Worm (Caenorhabditis elegans) whole organism, L1 larva: ENCODE measurements around the gene mdt-26.

Experiments
- C04F5.9 ChIP-seq: sonication (generic microtip); optimal IDR thresholded peaks from 2 replicates; lab custom pipeline; 2016; ENCODE audit warnings: missing genetic modification characterization, missing compliant biosample characterization
- C16A3.4 ChIP-seq: fragments of 150-350 bp; optimal IDR thresholded peaks from 2 replicates; lab custom pipeline; 2014; ENCODE audit warnings: missing biosample characterization, missing genetic modification characterization
- Y116A8C.19 ChIP-seq: sonication (generic microtip); optimal IDR thresholded peaks from 2 replicates; lab custom pipeline; 2016; ENCODE audit warnings: missing compliant biosample characterization, missing genetic modification characterization, borderline replicate concordance
- aha-1 ChIP-seq: fragments of 150-350 bp; optimal IDR thresholded peaks from 2 replicates; lab custom pipeline; 2014; ENCODE audit warnings: missing biosample characterization, missing genetic modification characterization
- aly-2 ChIP-seq: fragments of 150-350 bp; optimal IDR thresholded peaks from 2 replicates; lab custom pipeline; 2014; ENCODE audit warnings: missing biosample characterization, missing genetic modification characterization
- blmp-1 ChIP-seq: fragments of 150-350 bp; optimal IDR thresholded peaks from 2 replicates; lab custom pipeline; 2014; ENCODE audit warnings: missing biosample characterization, missing genetic modification characterization
- ceh-82 ChIP-seq, 3 experiments: fragments of 150-350 bp in 1 of 3; sonication (generic microtip) in 2 of 3; optimal IDR thresholded peaks; 2 replicates each; lab custom pipeline; 2014 to 2017; ENCODE audit warnings: missing biosample characterization in 3 of 3, missing genetic modification characterization in 3 of 3
- ceh-90 ChIP-seq: sonication (generic microtip); optimal IDR thresholded peaks from 2 replicates; lab custom pipeline; 2016; ENCODE audit warnings: missing genetic modification characterization, missing compliant biosample characterization
- dpl-1 ChIP-seq, 3 experiments: fragments of 150-350 bp in 2 of 3; sonication (generic microtip) in 1 of 3; optimal IDR thresholded peaks; 2 replicates each; lab custom pipeline; 2014 to 2017; ENCODE audit warnings: missing biosample characterization in 3 of 3, missing genetic modification characterization in 3 of 3, missing genetic modification reagents in 3 of 3
- efl-3 ChIP-seq: fragments of 200-800 bp; sonication (Bioruptor generic); optimal IDR thresholded peaks from 2 replicates; lab custom pipeline; 2018; ENCODE audit warnings: mild to moderate bottlenecking, missing genetic modification characterization, missing compliant biosample characterization
- elt-3 ChIP-seq, 6 experiments: fragments of 150-350 bp in 1 of 6; sonication (generic microtip); optimal IDR thresholded peaks; 2 replicates each; lab custom pipeline; 2017 to 2018; ENCODE audit warnings: missing biosample characterization in 6 of 6, missing genetic modification characterization in 6 of 6, inconsistent platforms in 1 of 6
- ets-5 ChIP-seq: fragments of 200-800 bp; sonication (Bioruptor generic); IDR thresholded peaks from 2 replicates; pipeline ENCODE4 v1.3.6; 2022; ENCODE audit warnings: missing genetic modification characterization, missing compliant biosample characterization
- grh-1 ChIP-seq: fragments of 200-800 bp; sonication (Bioruptor generic); IDR thresholded peaks from 2 replicates; pipeline ENCODE4 v1.3.6; 2022; ENCODE audit warnings: missing genetic modification reagents, missing genetic modification characterization, missing compliant biosample characterization
- hlh-17 ChIP-seq: fragments of 200-800 bp; sonication (Bioruptor generic); optimal IDR thresholded peaks from 2 replicates; lab custom pipeline; 2018; ENCODE audit warnings: missing genetic modification characterization, mild to moderate bottlenecking, missing compliant biosample characterization, moderate library complexity, borderline replicate concordance
- hlh-4 ChIP-seq: sonication (generic microtip); optimal IDR thresholded peaks from 2 replicates; lab custom pipeline; 2016; ENCODE audit warnings: mild to moderate bottlenecking, missing genetic modification characterization, missing compliant biosample characterization
- lir-3 ChIP-seq: sonication (generic microtip); optimal IDR thresholded peaks from 2 replicates; lab custom pipeline; 2016; ENCODE audit warnings: mild to moderate bottlenecking, missing genetic modification characterization, moderate library complexity, missing compliant biosample characterization; ENCODE audit not compliant: poor library complexity
- mab-9 ChIP-seq: fragments of 200-800 bp; sonication (Bioruptor generic); IDR thresholded peaks from 2 replicates; pipeline ENCODE4 v1.3.6; 2022; ENCODE audit warnings: missing genetic modification reagents, missing genetic modification characterization, missing compliant biosample characterization
- mdl-1 ChIP-seq, 2 experiments: fragments of 150-350 bp; optimal IDR thresholded peaks; 2 replicates each; lab custom pipeline; 2014 to 2017; ENCODE audit warnings: missing biosample characterization in 2 of 2, missing genetic modification characterization in 2 of 2, inconsistent platforms in 1 of 2
- mep-1 ChIP-seq: fragments of 150-350 bp; optimal IDR thresholded peaks from 2 replicates; lab custom pipeline; 2014; ENCODE audit warnings: missing biosample characterization, missing genetic modification characterization
- nhr-11 ChIP-seq: fragments of 150-350 bp; optimal IDR thresholded peaks from 2 replicates; lab custom pipeline; 2014; ENCODE audit warnings: missing biosample characterization, missing genetic modification characterization
- nhr-12 ChIP-seq: sonication (generic microtip); optimal IDR thresholded peaks from 2 replicates; lab custom pipeline; 2017; ENCODE audit warnings: missing biosample characterization, missing genetic modification characterization
- nhr-20 ChIP-seq: sonication (generic microtip); optimal IDR thresholded peaks from 2 replicates; lab custom pipeline; 2016; ENCODE audit warnings: mild to moderate bottlenecking, missing genetic modification characterization, missing compliant biosample characterization
- nhr-237 ChIP-seq: fragments of 150-350 bp; optimal IDR thresholded peaks from 2 replicates; lab custom pipeline; 2014; ENCODE audit warnings: missing biosample characterization, missing genetic modification characterization
- nhr-71 ChIP-seq: sonication (generic microtip); optimal IDR thresholded peaks from 2 replicates; lab custom pipeline; 2016; ENCODE audit warnings: mild to moderate bottlenecking, missing genetic modification characterization, moderate library complexity, missing compliant biosample characterization
- nhr-76 ChIP-seq: sonication (generic microtip); optimal IDR thresholded peaks from 2 replicates; lab custom pipeline; 2017; ENCODE audit warnings: missing biosample characterization, missing genetic modification characterization
- nhr-77 ChIP-seq: fragments of 150-350 bp; optimal IDR thresholded peaks from 2 replicates; lab custom pipeline; 2014; ENCODE audit warnings: missing biosample characterization, missing genetic modification characterization
- nhr-84 ChIP-seq: sonication (generic microtip); optimal IDR thresholded peaks from 2 replicates; lab custom pipeline; 2017; ENCODE audit warnings: missing biosample characterization, missing genetic modification characterization
- nhr-85 ChIP-seq: sonication (generic microtip); peaks from one replicate; lab custom pipeline; 2016; ENCODE audit warnings: missing genetic modification characterization, inconsistent platforms, missing compliant biosample characterization
- nhr-90 ChIP-seq: sonication (generic microtip); optimal IDR thresholded peaks from 2 replicates; lab custom pipeline; 2016; ENCODE audit warnings: mild to moderate bottlenecking, missing genetic modification characterization, missing compliant biosample characterization; ENCODE audit not compliant: poor library complexity
- rnt-1 ChIP-seq: sonication (generic microtip); optimal IDR thresholded peaks from 2 replicates; lab custom pipeline; 2016; ENCODE audit warnings: mild to moderate bottlenecking, missing genetic modification characterization, moderate library complexity, missing compliant biosample characterization
- snpc-4 ChIP-seq: fragments of 150-350 bp; optimal IDR thresholded peaks from 2 replicates; lab custom pipeline; 2014; ENCODE audit warnings: missing biosample characterization, missing genetic modification characterization
- sptf-1 ChIP-seq: fragments of 150-350 bp; optimal IDR thresholded peaks from 2 replicates; lab custom pipeline; 2014; ENCODE audit warnings: missing biosample characterization, missing genetic modification characterization
- unc-130 ChIP-seq: fragments of 150-350 bp; optimal IDR thresholded peaks from 2 replicates; lab custom pipeline; 2017; ENCODE audit warnings: missing biosample characterization, missing genetic modification characterization, inconsistent platforms
- unc-86 ChIP-seq: sonication (generic microtip); optimal IDR thresholded peaks from 2 replicates; lab custom pipeline; 2016; ENCODE audit warnings: missing genetic modification characterization, missing compliant biosample characterization
- xbp-1 ChIP-seq: sonication (generic microtip); optimal IDR thresholded peaks from 2 replicates; lab custom pipeline; 2016; ENCODE audit warnings: missing genetic modification characterization, missing compliant biosample characterization
- ztf-11 ChIP-seq, 2 experiments: sonication (generic microtip); optimal IDR thresholded peaks; 2 replicates each; lab custom pipeline; 2016 to 2017; ENCODE audit warnings: missing genetic modification characterization in 2 of 2, missing biosample characterization in 1 of 2, missing compliant biosample characterization in 1 of 2
- ztf-4 ChIP-seq: fragments of 150-350 bp; optimal IDR thresholded peaks from 2 replicates; lab custom pipeline; 2014; ENCODE audit warnings: missing biosample characterization, missing genetic modification characterization

mdt-26 gene

DNA sequence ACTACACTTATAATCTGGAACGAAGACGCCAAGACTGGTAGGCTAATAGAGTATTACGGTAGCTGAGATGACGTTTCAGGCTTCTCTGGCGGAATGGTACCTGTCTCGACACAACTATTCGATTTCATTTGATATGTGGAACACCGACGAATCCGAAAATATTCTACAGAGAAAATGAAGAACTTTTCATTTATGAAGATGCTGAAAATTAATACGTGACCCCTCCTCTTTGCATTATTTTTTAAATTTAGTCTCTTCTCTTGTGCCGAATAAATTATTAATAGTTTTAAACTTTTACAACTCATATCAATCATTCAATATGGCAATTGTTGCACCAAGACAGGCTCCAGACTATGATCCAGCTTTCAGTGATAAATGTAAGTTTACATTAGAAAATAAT lies 5.0 kb downstream of the mdt-26 start, which contains the start of gene C25H3.16:
TSS of gene C25H3.16 (plus strand) at position 301 of the 400 bp plus-strand sequence.
- TF ChIP-seq aha-1 (tag; lab: Kevin White, UChicago) (no peak), mab-9 (GFP tag; lab: Robert Waterston, UW) (no peak), rnt-1 (tag; lab: Kevin White, UChicago) (no peak), nhr-77 (tag; lab: Kevin White, UChicago) (no peak), nhr-84 (tag; lab: Kevin White, UChicago) (no peak), ceh-90 (tag; lab: Kevin White, UChicago) (no peak), nhr-237 (no peak), ceh-82 (tag; optimal IDR thresholded peaks at IDR 0.05; lab: Kevin White, UChicago) (no peak), snpc-4 (tag; lab: Kevin White, UChicago) (no peak), ztf-4 (tag; lab: Kevin White, UChicago) (no peak), nhr-85 (no peak), ztf-11 (tag; optimal IDR thresholded peaks at IDR 0.05; lab: Kevin White, UChicago) (no peak), mep-1 (tag; lab: Kevin White, UChicago) (no peak), Y116A8C.19 (tag; lab: Kevin White, UChicago) (no peak), dpl-1 (GFP tag; optimal IDR thresholded peaks at IDR 0.05; lab: Kevin White, UChicago) (no peak), nhr-11 (tag; lab: Kevin White, UChicago) (no peak), lir-3 (tag; lab: Kevin White, UChicago) (no peak), nhr-20 (no peak)
- TF ChIP-seq, all 84 proteins: peak for 0

DNA sequence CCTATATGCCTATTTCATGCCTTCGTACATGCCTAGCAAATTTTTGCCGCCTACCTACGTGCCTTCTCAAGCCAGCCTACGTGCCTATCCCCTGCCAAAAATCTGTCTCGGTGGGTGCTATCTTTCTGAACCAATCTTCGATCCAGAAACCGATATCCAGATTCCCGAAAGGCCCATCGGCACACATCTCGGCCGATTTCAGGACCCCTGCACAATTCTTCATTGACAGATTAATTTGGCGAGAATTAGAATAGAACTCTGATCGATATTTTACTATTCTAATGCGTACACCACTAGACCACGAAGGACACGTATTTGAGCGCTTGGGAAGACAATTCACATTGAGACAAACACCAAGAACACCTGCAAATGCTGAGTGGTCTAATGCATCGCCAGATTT lies 6.6 kb downstream of the mdt-26 start:
- TF ChIP-seq nhr-76 (tag; lab: Kevin White, UChicago) (no peak), nhr-11 (tag; lab: Kevin White, UChicago) (no peak), hlh-17 (GFP tag; lab: Kevin White, UChicago) (no peak), aly-2 (tag; lab: Kevin White, UChicago) (no peak), xbp-1 (tag; lab: Kevin White, UChicago) (no peak), mab-9 (GFP tag; lab: Robert Waterston, UW) (no peak), nhr-90 (no peak), hlh-4 (tag; lab: Kevin White, UChicago) (no peak), nhr-71 (tag; lab: Kevin White, UChicago) (no peak), grh-1 (GFP tag; lab: Robert Waterston, UW) (no peak), efl-3 (GFP tag; lab: Kevin White, UChicago) (no peak), C04F5.9 (tag; lab: Kevin White, UChicago) (no peak), sptf-1 (no peak), unc-130 (tag; lab: Kevin White, UChicago) (no peak), ceh-90 (tag; lab: Kevin White, UChicago) (no peak), lir-3 (tag; lab: Kevin White, UChicago) (no peak)

DNA sequence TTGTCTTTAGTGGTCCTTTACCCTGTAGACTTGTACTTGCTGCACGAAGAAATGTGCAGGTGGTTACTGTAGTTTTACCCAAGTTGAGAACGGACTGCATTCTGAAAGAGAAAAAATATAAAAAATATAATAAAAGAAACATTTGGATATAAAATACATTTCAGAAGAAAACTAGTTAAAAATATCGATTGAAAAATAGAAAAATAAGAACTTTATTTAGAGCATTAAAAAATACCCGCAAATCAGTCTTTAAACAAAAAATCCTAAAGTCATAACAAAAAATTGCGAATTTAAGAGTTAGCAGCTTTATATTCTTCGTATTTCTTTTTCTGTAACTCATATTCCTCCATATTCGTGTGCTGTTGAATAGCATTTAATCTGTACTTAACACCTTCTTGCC lies 7.8 kb downstream of the mdt-26 start, which contains the start of gene C25H3.7:
TSS of gene C25H3.7 (minus strand) at position 101 of the 400 bp plus-strand sequence.
- TF ChIP-seq ets-5 (GFP tag; lab: Robert Waterston, UW) (no peak), C16A3.4 (tag; lab: Kevin White, UChicago) (no peak), unc-86 (tag; lab: Kevin White, UChicago) (no peak), xbp-1 (tag; lab: Kevin White, UChicago) (no peak), nhr-12 (tag; lab: Kevin White, UChicago) (no peak), blmp-1 (tag; lab: Kevin White, UChicago) (no peak), nhr-11 (tag; lab: Kevin White, UChicago) (no peak), mdl-1 (tag; optimal IDR thresholded peaks at IDR 0.05; lab: Kevin White, UChicago) (no peak), rnt-1 (tag; lab: Kevin White, UChicago) (no peak), elt-3 (tag; optimal IDR thresholded peaks at IDR 0.05; lab: Kevin White, UChicago) (no peak)
